Fruit fly (Drosophila melanogaster) whole organism, embryonic: ENCODE data around the gene CG3625.

Source experiments
- Aef1 ChIP-seq: fragments of 200-800 bp; sonication (Bioruptor generic); IDR thresholded peaks from 3 replicates; pipeline ENCODE4 v1.3.6; 2022; ENCODE audit warnings: missing biosample characterization, missing genetic modification characterization
- CG10274 ChIP-seq: fragments of 200-800 bp; sonication (Bioruptor generic); optimal IDR thresholded peaks from 3 replicates; lab custom pipeline; 2017; ENCODE audit warnings: missing biosample characterization, mild to moderate bottlenecking, missing genetic modification characterization
- CG10979 ChIP-seq: fragments of 200-800 bp; sonication (Bioruptor generic); optimal IDR thresholded peaks from 2 replicates; lab custom pipeline; 2018; ENCODE audit warnings: missing biosample characterization, mild to moderate bottlenecking, missing genetic modification characterization, moderate library complexity
- CG12219 ChIP-seq: fragments of 200-800 bp; sonication (Bioruptor generic); optimal IDR thresholded peaks from 3 replicates; lab custom pipeline; 2018; ENCODE audit warnings: missing biosample characterization, mild to moderate bottlenecking, missing genetic modification characterization
- CG1233 ChIP-seq: fragments of 200-800 bp; sonication (Bioruptor generic); optimal IDR thresholded peaks from 4 replicates; lab custom pipeline; 2018; ENCODE audit warnings: missing biosample characterization, mild to moderate bottlenecking, missing genetic modification characterization
- CG13424 ChIP-seq: fragments of 200-800 bp; sonication (Bioruptor generic); optimal IDR thresholded peaks from 2 replicates; lab custom pipeline; 2019; ENCODE audit warnings: missing biosample characterization, mild to moderate bottlenecking, missing genetic modification characterization, moderate library complexity
- CG14441 ChIP-seq: fragments of 200-800 bp; sonication (Bioruptor generic); IDR thresholded peaks from 2 replicates; pipeline ENCODE4 v1.3.6; 2022; ENCODE audit warnings: missing biosample characterization, missing genetic modification characterization
- CG16813 ChIP-seq: fragments of 200-800 bp; sonication (Bioruptor generic); IDR thresholded peaks from 3 replicates; pipeline ENCODE4 v1.3.6; 2022; ENCODE audit warnings: missing biosample characterization, missing genetic modification characterization; ENCODE audit not compliant: partially characterized antibody
- CG18619 ChIP-seq: fragments of 200-800 bp; sonication (Bioruptor generic); optimal IDR thresholded peaks from 3 replicates; lab custom pipeline; 2017; ENCODE audit warnings: missing biosample characterization, mild to moderate bottlenecking, missing genetic modification characterization
- CG2129 ChIP-seq: fragments of 200-800 bp; sonication (Bioruptor generic); IDR thresholded peaks from 2 replicates; pipeline ENCODE4 v1.3.6; 2022; ENCODE audit warnings: missing biosample characterization, missing genetic modification characterization; ENCODE audit not compliant: partially characterized antibody
- CG30403 ChIP-seq: fragments of 200-800 bp; sonication (Bioruptor generic); optimal IDR thresholded peaks from 3 replicates; lab custom pipeline; 2016; ENCODE audit warnings: missing biosample characterization, missing genetic modification characterization
- CG32767 ChIP-seq: fragments of 200-800 bp; sonication (Bioruptor generic); IDR thresholded peaks from 2 replicates; pipeline ENCODE4 v1.3.6; 2022; ENCODE audit warnings: missing biosample characterization, missing genetic modification characterization
- CG3847 ChIP-seq: fragments of 200-800 bp; sonication (Bioruptor generic); IDR thresholded peaks from 2 replicates; pipeline ENCODE4 v1.3.6; 2022; ENCODE audit warnings: missing biosample characterization, missing genetic modification characterization
- CG42726 ChIP-seq: fragments of 200-800 bp; sonication (Bioruptor generic); IDR thresholded peaks from 2 replicates; pipeline ENCODE4 v1.3.6; 2022; ENCODE audit warnings: missing biosample characterization, missing genetic modification characterization; ENCODE audit not compliant: partially characterized antibody
- CG6272 ChIP-seq: fragments of 200-800 bp; sonication (Bioruptor generic); IDR thresholded peaks from 2 replicates; pipeline ENCODE4 v1.3.6; 2022; ENCODE audit warnings: missing biosample characterization, missing genetic modification characterization
- CG6765 ChIP-seq: fragments of 200-800 bp; sonication (Bioruptor generic); optimal IDR thresholded peaks from 3 replicates; lab custom pipeline; 2017; ENCODE audit warnings: missing biosample characterization, mild to moderate bottlenecking, missing genetic modification characterization
- CG8281 ChIP-seq: fragments of 200-800 bp; sonication (Bioruptor generic); optimal IDR thresholded peaks from 2 replicates; lab custom pipeline; 2018; ENCODE audit warnings: missing biosample characterization, mild to moderate bottlenecking, missing genetic modification characterization, moderate library complexity
- CG8290 ChIP-seq, 3 experiments: fragments of 200-800 bp; sonication (Bioruptor generic); optimal IDR thresholded peaks; 2 replicates each; lab custom pipeline; 2016 to 2019; ENCODE audit warnings: missing biosample characterization in 3 of 3, missing genetic modification characterization in 3 of 3, mild to moderate bottlenecking in 2 of 3, moderate library complexity in 1 of 3
- CG8388 ChIP-seq: fragments of 200-800 bp; sonication (Bioruptor generic); optimal IDR thresholded peaks from 2 replicates; lab custom pipeline; 2019; ENCODE audit warnings: missing biosample characterization, mild to moderate bottlenecking, missing genetic modification characterization, moderate library complexity
- CG8924 ChIP-seq: fragments of 200-800 bp; optimal IDR thresholded peaks from 3 replicates; lab custom pipeline; 2019; ENCODE audit warnings: missing biosample characterization, mild to moderate bottlenecking, missing genetic modification characterization, moderate library complexity
- Dad ChIP-seq: fragments of 200-800 bp; sonication (Bioruptor generic); optimal IDR thresholded peaks from 3 replicates; lab custom pipeline; 2016; ENCODE audit warnings: missing biosample characterization, missing genetic modification characterization
- Deaf1 ChIP-seq: fragments of 200-800 bp; optimal IDR thresholded peaks from 3 replicates; lab custom pipeline; 2019; ENCODE audit warnings: missing biosample characterization, mild to moderate bottlenecking, missing genetic modification characterization, moderate library complexity
- Gug ChIP-seq: fragments of 200-800 bp; sonication (Bioruptor generic); IDR thresholded peaks from 4 replicates; pipeline ENCODE4 v1.3.6; 2022; ENCODE audit warnings: missing biosample characterization, missing genetic modification characterization
- HHEX ChIP-seq: fragments of 200-800 bp; sonication (Bioruptor generic); optimal IDR thresholded peaks from 3 replicates; lab custom pipeline; 2017; ENCODE audit warnings: missing biosample characterization, mild to moderate bottlenecking, missing genetic modification characterization, missing genetic modification reagents
- HLH3B ChIP-seq: fragments of 200-800 bp; sonication (Bioruptor generic); IDR thresholded peaks from 2 replicates; pipeline ENCODE4 v1.3.6; 2022; ENCODE audit warnings: missing biosample characterization, missing genetic modification characterization
- HLHmδ ChIP-seq: fragments of 200-800 bp; sonication (Bioruptor generic); optimal IDR thresholded peaks from 2 replicates; lab custom pipeline; 2018; ENCODE audit warnings: missing biosample characterization, mild to moderate bottlenecking, missing genetic modification characterization, moderate library complexity
- Hmr ChIP-seq: fragments of 200-800 bp; sonication (Bioruptor generic); optimal IDR thresholded peaks from 3 replicates; lab custom pipeline; 2017; ENCODE audit warnings: mild to moderate bottlenecking, missing biosample characterization, missing genetic modification reagents, missing genetic modification characterization
- Hsf ChIP-seq: fragments of 200-800 bp; sonication (Bioruptor generic); optimal IDR thresholded peaks from 3 replicates; lab custom pipeline; 2016; ENCODE audit warnings: missing biosample characterization, missing genetic modification characterization
- Meics ChIP-seq: fragments of 200-800 bp; sonication (Bioruptor generic); optimal IDR thresholded peaks from 2 replicates; lab custom pipeline; 2017; ENCODE audit warnings: missing biosample characterization, mild to moderate bottlenecking, missing genetic modification characterization
- Sry-δ ChIP-seq: fragments of 200-800 bp; sonication (Bioruptor generic); optimal IDR thresholded peaks from 2 replicates; lab custom pipeline; 2016; ENCODE audit warnings: missing biosample characterization, missing genetic modification characterization
- Xrp1 ChIP-seq: fragments of 200-800 bp; sonication (Bioruptor generic); IDR thresholded peaks from 2 replicates; pipeline ENCODE4 v1.3.6; 2022; ENCODE audit warnings: missing biosample characterization, missing genetic modification characterization
- amos ChIP-seq: fragments of 200-800 bp; sonication (Bioruptor generic); IDR thresholded peaks from 2 replicates; pipeline ENCODE4 v1.3.6; 2022; ENCODE audit warnings: missing biosample characterization, missing genetic modification characterization; ENCODE audit not compliant: partially characterized antibody
- aop ChIP-seq: fragments of 200-800 bp; sonication (Bioruptor generic); IDR thresholded peaks from 2 replicates; pipeline ENCODE4 v1.3.6; 2022; ENCODE audit warnings: missing biosample characterization, missing genetic modification characterization
- caup ChIP-seq: fragments of 200-800 bp; sonication (Bioruptor generic); optimal IDR thresholded peaks from 3 replicates; lab custom pipeline; 2017; ENCODE audit warnings: missing biosample characterization, mild to moderate bottlenecking, missing genetic modification characterization, moderate library complexity; ENCODE audit not compliant: severe bottlenecking
- chinmo ChIP-seq: fragments of 200-800 bp; sonication (Bioruptor generic); IDR thresholded peaks from 4 replicates; pipeline ENCODE4 v1.3.6; 2022; ENCODE audit warnings: missing biosample characterization, missing genetic modification characterization; ENCODE audit not compliant: partially characterized antibody
- dmrt99B ChIP-seq: fragments of 200-800 bp; sonication (Bioruptor generic); optimal IDR thresholded peaks from 2 replicates; lab custom pipeline; 2018; ENCODE audit warnings: missing biosample characterization, mild to moderate bottlenecking, missing genetic modification characterization, moderate library complexity
- fd96Cb ChIP-seq: fragments of 200-800 bp; sonication (Bioruptor generic); optimal IDR thresholded peaks from 2 replicates; lab custom pipeline; 2018; ENCODE audit warnings: missing biosample characterization, mild to moderate bottlenecking, missing genetic modification characterization, moderate library complexity
- nmo ChIP-seq: fragments of 200-800 bp; sonication (Bioruptor generic); optimal IDR thresholded peaks from 2 replicates; lab custom pipeline; 2018; ENCODE audit warnings: missing biosample characterization, mild to moderate bottlenecking, missing genetic modification characterization, moderate library complexity
- ranshi ChIP-seq: fragments of 200-800 bp; sonication (Bioruptor generic); IDR thresholded peaks from 2 replicates; pipeline ENCODE4 v1.3.6; 2022; ENCODE audit warnings: missing biosample characterization, missing genetic modification characterization
- run ChIP-seq: fragments of 200-800 bp; sonication (Bioruptor generic); optimal IDR thresholded peaks from 3 replicates; lab custom pipeline; 2018; ENCODE audit warnings: missing biosample characterization, mild to moderate bottlenecking, missing genetic modification characterization
- scrt ChIP-seq: fragments of 200-800 bp; sonication (Bioruptor generic); optimal IDR thresholded peaks from 2 replicates; lab custom pipeline; 2018; ENCODE audit warnings: missing biosample characterization, mild to moderate bottlenecking, missing genetic modification characterization, moderate library complexity
- stc ChIP-seq: fragments of 200-800 bp; sonication (Bioruptor generic); IDR thresholded peaks from 2 replicates; pipeline ENCODE4 v1.3.6; 2022; ENCODE audit warnings: missing biosample characterization, missing genetic modification characterization
- stwl ChIP-seq: fragments of 200-800 bp; sonication (Bioruptor generic); optimal IDR thresholded peaks from 3 replicates; lab custom pipeline; 2018; ENCODE audit warnings: missing biosample characterization, mild to moderate bottlenecking, missing genetic modification characterization, moderate library complexity
- tap ChIP-seq: fragments of 200-800 bp; optimal IDR thresholded peaks from 3 replicates; lab custom pipeline; 2019; ENCODE audit warnings: missing biosample characterization, mild to moderate bottlenecking, missing genetic modification characterization, moderate library complexity
- tin ChIP-seq: fragments of 200-800 bp; sonication (Bioruptor generic); optimal IDR thresholded peaks from 3 replicates; lab custom pipeline; 2016; ENCODE audit warnings: missing biosample characterization, missing genetic modification characterization
- trem ChIP-seq: fragments of 200-800 bp; optimal IDR thresholded peaks from 3 replicates; lab custom pipeline; 2019; ENCODE audit warnings: missing biosample characterization, mild to moderate bottlenecking, missing genetic modification characterization, moderate library complexity
- usp ChIP-seq: fragments of >200 bp; optimal IDR thresholded peaks from 2 replicates; lab custom pipeline; 2017; ENCODE audit warnings: missing biosample characterization, missing genetic modification characterization
- zen ChIP-seq: fragments of 200-800 bp; sonication (Bioruptor generic); optimal IDR thresholded peaks from 3 replicates; lab custom pipeline; 2018; ENCODE audit warnings: missing biosample characterization, mild to moderate bottlenecking, missing genetic modification characterization, moderate library complexity

CG3625 gene

DNA sequence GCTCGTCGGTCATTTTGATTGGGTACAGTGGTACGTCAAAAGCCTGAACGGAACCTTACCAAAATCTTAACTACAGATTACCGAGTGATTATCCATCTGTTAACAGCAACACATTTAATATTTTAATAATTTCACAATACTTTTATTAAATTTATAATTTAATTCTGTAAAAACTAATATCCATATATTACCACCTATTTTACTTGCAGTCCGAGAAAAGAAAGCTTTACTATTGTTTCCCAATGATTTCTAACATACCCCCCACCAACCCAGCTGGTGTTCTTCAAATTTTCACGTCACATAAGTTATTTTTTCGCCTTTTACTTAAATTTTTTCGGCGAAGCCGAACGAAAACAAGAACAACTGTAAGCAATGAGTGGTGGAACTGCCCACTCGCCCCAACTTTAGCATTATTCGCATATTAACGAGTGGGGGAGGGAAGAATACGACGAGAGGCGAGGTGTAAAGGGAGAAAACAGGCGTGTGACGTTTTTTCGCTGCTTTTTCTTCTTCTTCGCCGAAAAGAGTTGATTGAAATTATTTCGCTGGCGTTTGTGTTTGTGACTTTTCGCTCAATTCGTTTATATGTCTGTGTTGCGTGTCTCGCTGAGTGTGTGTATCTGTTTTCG lies 43.6 kb downstream of the CG3625 start (continued):
- TF ChIP-seq caup (GFP tag; lab: Kevin White, UChicago): peak; percentile 33
- no peak for TF ChIP-seq Hsf (GFP tag; lab: Kevin White, UChicago)
- TF ChIP-seq CG13424 (tag; lab: Kevin White, UChicago): peak; percentile 45
- no peak for TF ChIP-seq fd96Cb
- peak; percentile 15 for TF ChIP-seq CG8281 (tag; lab: Kevin White, UChicago)
- TF ChIP-seq HLH3B (GFP tag; lab: Robert Waterston, UW): no peak
- no peak for TF ChIP-seq CG32767 (GFP tag; lab: Robert Waterston, UW)
- no peak for TF ChIP-seq CG16813
- TF ChIP-seq Gug (GFP tag; lab: Robert Waterston, UW): peak; percentile 8; the same call in 2 of the 4 replicates
- no peak for TF ChIP-seq run (tag; lab: Kevin White, UChicago)
- TF ChIP-seq stc (GFP tag; lab: Robert Waterston, UW): no peak
- peak; percentile 60 for TF ChIP-seq trem
- TF ChIP-seq HLHmδ (GFP tag; lab: Kevin White, UChicago): no peak
- TF ChIP-seq CG18619: peak; percentile 73
- no peak for TF ChIP-seq stwl
- peak; percentile 73 for TF ChIP-seq HHEX (GFP tag; lab: Kevin White, UChicago)
- TF ChIP-seq dmrt99B (tag; lab: Kevin White, UChicago): peak; percentile 59
- peak; percentile 56 for TF ChIP-seq CG30403 (GFP tag; lab: Kevin White, UChicago)
- TF ChIP-seq amos: peak; percentile 14; the same call in 1 of the 2 replicates
- TF ChIP-seq Meics (GFP tag; lab: Kevin White, UChicago): peak; percentile 84
- TF ChIP-seq Xrp1: peak; percentile 54
- TF ChIP-seq CG8924 (tag; lab: Kevin White, UChicago): peak; percentile 53
- peak; percentile 83 for TF ChIP-seq Hmr (GFP tag; lab: Kevin White, UChicago)
- TF ChIP-seq zen (tag; lab: Kevin White, UChicago): no peak
- no peak for TF ChIP-seq CG6272 (GFP tag; lab: Robert Waterston, UW)
- no peak for TF ChIP-seq CG2129 (GFP tag; lab: Robert Waterston, UW)
- no peak for TF ChIP-seq usp (GFP tag; lab: Kevin White, UChicago)
- TF ChIP-seq CG10979 (tag; lab: Kevin White, UChicago): peak; percentile 21
- peak; percentile 56; the same call in 1 of the 2 replicates for TF ChIP-seq ranshi
- peak; percentile 29 for TF ChIP-seq CG8388 (GFP tag; lab: Kevin White, UChicago)
- TF ChIP-seq nmo: peak; percentile 40
- peak; percentile 9 for TF ChIP-seq CG12219 (GFP tag; lab: Kevin White, UChicago)
- peak; percentile 36 for TF ChIP-seq tin (GFP tag; lab: Kevin White, UChicago)
- TF ChIP-seq CG1233 (GFP tag; lab: Kevin White, UChicago): peak; percentile 41
- TF ChIP-seq CG10274: peak; percentile 32
- peak; percentile 49 for TF ChIP-seq tap (tag; lab: Kevin White, UChicago)
- no peak for TF ChIP-seq Sry-δ (GFP tag; lab: Kevin White, UChicago)
- TF ChIP-seq Dad (GFP tag; lab: Kevin White, UChicago): no peak
- peak; percentile 47 for TF ChIP-seq scrt (GFP tag; lab: Kevin White, UChicago)
- no peak for TF ChIP-seq aop
- TF ChIP-seq Aef1 (GFP tag; lab: Robert Waterston, UW): no peak
- TF ChIP-seq Deaf1 (tag; lab: Kevin White, UChicago): peak; percentile 45
- no peak for TF ChIP-seq CG42726 (GFP tag; lab: Robert Waterston, UW)
- peak; percentile 60 for TF ChIP-seq CG6765 (GFP tag; lab: Kevin White, UChicago)
- TF ChIP-seq CG14441 (GFP tag; lab: Robert Waterston, UW): 0 out of 2 replicates have a peak, but pooled peaks have one; percentile 38
- TF ChIP-seq chinmo (GFP tag; lab: Robert Waterston, UW): peak; percentile 91; the same call in 3 of the 4 replicates
- TF ChIP-seq CG3847: peak; percentile 45; the same call in 1 of the 2 replicates
- TF ChIP-seq CG8290 (GFP tag; optimal IDR thresholded peaks at IDR 0.05; lab: Kevin White, UChicago): no peak
- peak in 1 of 2 experiments; percentile 37 for TF ChIP-seq CG8290 (tag; optimal IDR thresholded peaks at IDR 0.05; lab: Kevin White, UChicago)
